Fruit fly (Drosophila melanogaster): Measurements from ENCODE around the gene fray.

The fray gene

dm6 chr3R:18585259-18585858 lies 12.5 kb downstream of the fray start (continued):
- no peak for TF ChIP-seq CG10979 (tag; optimal IDR thresholded peaks at IDR 0.05)
- peak in 1 of 2 experiments; percentile 27 for TF ChIP-seq bsh (GFP tag; optimal IDR thresholded peaks at IDR 0.05)
- no peak for TF ChIP-seq CG6689 (GFP tag; IDR thresholded peaks at IDR 0.05)
- TF ChIP-seq CG32772 (GFP tag; IDR thresholded peaks at IDR 0.05): no peak
- TF ChIP-seq Atf-2 (GFP tag; optimal IDR thresholded peaks at IDR 0.05): no peak
- no peak for TF ChIP-seq ftz-f1 (GFP tag; optimal IDR thresholded peaks at IDR 0.05)
- no peak for TF ChIP-seq chm (GFP tag; IDR thresholded peaks at IDR 0.05)
- no peak for TF ChIP-seq Dp (GFP tag; optimal IDR thresholded peaks at IDR 0.05)
- no peak for TF ChIP-seq CG5180 (GFP tag; optimal IDR thresholded peaks at IDR 0.05)
- TF ChIP-seq Stat92E (GFP tag; optimal IDR thresholded peaks at IDR 0.05): no peak
- peak; percentile 12 for TF ChIP-seq Nf-YB (GFP tag; optimal IDR thresholded peaks at IDR 0.05)
- peak; percentile 30 for TF ChIP-seq Bteb2 (GFP tag; optimal IDR thresholded peaks at IDR 0.05)
- TF ChIP-seq E2f1 (GFP tag; IDR thresholded peaks at IDR 0.05): no peak
- no peak for TF ChIP-seq seq (GFP tag; IDR thresholded peaks at IDR 0.05)
- TF ChIP-seq CG16863 (GFP tag; optimal IDR thresholded peaks at IDR 0.05): no peak
- TF ChIP-seq gfzf (GFP tag; optimal IDR thresholded peaks at IDR 0.05): no peak
- peak; percentile 49; the same call in 1 of the 3 replicates for TF ChIP-seq ci (GFP tag; IDR thresholded peaks at IDR 0.05)
- TF ChIP-seq sisA (GFP tag; IDR thresholded peaks at IDR 0.05): no peak
- no peak for TF ChIP-seq CG2116 (GFP tag; optimal IDR thresholded peaks at IDR 0.05)
- peak; percentile 59; the same call in 1 of the 3 replicates for TF ChIP-seq zen2 (GFP tag; IDR thresholded peaks at IDR 0.05; ENCODE audit: partially characterized antibody)
- TF ChIP-seq esg (GFP tag; conservative IDR thresholded peaks at IDR 0.05): no peak
- no peak for TF ChIP-seq HmgD (GFP tag; optimal IDR thresholded peaks at IDR 0.05)
- TF ChIP-seq ERR (GFP tag; optimal IDR thresholded peaks at IDR 0.05): no peak
- TF ChIP-seq rib (GFP tag; IDR thresholded peaks at IDR 0.05): no peak
- no peak for TF ChIP-seq ara (GFP tag; IDR thresholded peaks at IDR 0.05)
- no peak for TF ChIP-seq CG15479 (GFP tag; optimal IDR thresholded peaks at IDR 0.05)
- TF ChIP-seq CG3163 (GFP tag; optimal IDR thresholded peaks at IDR 0.05): peak; percentile 100
- no peak for TF ChIP-seq dmrt99B (tag; optimal IDR thresholded peaks at IDR 0.05)
- TF ChIP-seq CG17385 (GFP tag; optimal IDR thresholded peaks at IDR 0.05): peak; percentile 77
- TF ChIP-seq Lhr (GFP tag; optimal IDR thresholded peaks at IDR 0.05): no peak
- no peak for TF ChIP-seq CG5953 (GFP tag; IDR thresholded peaks at IDR 0.05)
- peak; percentile 32 for TF ChIP-seq CG4707 (GFP tag; optimal IDR thresholded peaks at IDR 0.05)
- TF ChIP-seq Adf1 (GFP tag; IDR thresholded peaks at IDR 0.05): peak; percentile 27; the same call in 1 of the 2 replicates
- TF ChIP-seq pzg (GFP tag; optimal IDR thresholded peaks at IDR 0.05): no peak
- peak; percentile 72 for TF ChIP-seq bbx (GFP tag; IDR thresholded peaks at IDR 0.05; ENCODE audit: partially characterized antibody)
- peak; percentile 43 for TF ChIP-seq CG34376 (GFP tag; optimal IDR thresholded peaks at IDR 0.05)
- TF ChIP-seq CG14710 (tag; optimal IDR thresholded peaks at IDR 0.05): no peak
- TF ChIP-seq ATbp (GFP tag; optimal IDR thresholded peaks at IDR 0.05): no peak
- TF ChIP-seq CG7928 (GFP tag; optimal IDR thresholded peaks at IDR 0.05): no peak
- TF ChIP-seq Usf (GFP tag; optimal IDR thresholded peaks at IDR 0.05): no peak
- TF ChIP-seq CG7357 (GFP tag; IDR thresholded peaks at IDR 0.05): no peak
- no peak for TF ChIP-seq abd-A (tag; optimal IDR thresholded peaks at IDR 0.05)
- TF ChIP-seq sens (GFP tag): peak; percentile 77
- peak; percentile 47 for TF ChIP-seq Drgx (GFP tag; IDR thresholded peaks at IDR 0.05)
- TF ChIP-seq Myb (GFP tag; optimal IDR thresholded peaks at IDR 0.05): no peak
- TF ChIP-seq nerfin-1 (tag; optimal IDR thresholded peaks at IDR 0.05): no peak
- TF ChIP-seq slbo (GFP tag; IDR thresholded peaks at IDR 0.05): peak; percentile 51
- TF ChIP-seq CG11723 (GFP tag; optimal IDR thresholded peaks at IDR 0.05): no peak
- no peak for TF ChIP-seq CG8944 (GFP tag; optimal IDR thresholded peaks at IDR 0.05)
- TF ChIP-seq jigr1 (GFP tag; IDR thresholded peaks at IDR 0.05): no peak
